Fruit fly (Drosophila melanogaster) whole organism, wandering third instar larva: Measurements from ENCODE around the gene Dok.

ENCODE experiments used
- Abd-B ChIP-seq: fragments of >200 bp; optimal IDR thresholded peaks from 2 replicates; lab custom pipeline; 2017; ENCODE audit warnings: missing biosample characterization, missing genetic modification characterization
- CG32264 ChIP-seq: fragments of 200-800 bp; sonication (Bioruptor generic); optimal IDR thresholded peaks from 2 replicates; lab custom pipeline; 2016; ENCODE audit warnings: missing biosample characterization, missing genetic modification characterization
- CG9705 ChIP-seq: fragments of 200-800 bp; sonication (Bioruptor generic); optimal IDR thresholded peaks from 2 replicates; lab custom pipeline; 2018; ENCODE audit warnings: missing biosample characterization, mild to moderate bottlenecking, missing genetic modification characterization
- CrebA ChIP-seq: fragments of 200-800 bp; sonication (Bioruptor generic); optimal IDR thresholded peaks from 2 replicates; lab custom pipeline; 2016; ENCODE audit warnings: missing biosample characterization, mild to moderate bottlenecking, missing genetic modification characterization, borderline replicate concordance
- Dfd ChIP-seq: fragments of >200 bp; optimal IDR thresholded peaks from 2 replicates; lab custom pipeline; 2017; ENCODE audit warnings: missing biosample characterization, missing genetic modification characterization
- Dif ChIP-seq: fragments of 200-275, 200-300 bp; sonication (Bioruptor generic); optimal IDR thresholded peaks from 2 replicates; lab custom pipeline; 2018; ENCODE audit warnings: missing biosample characterization, missing genetic modification characterization; ENCODE audit not compliant: partially characterized antibody
- GATAd ChIP-seq: sonication (Bioruptor generic); optimal IDR thresholded peaks from 2 replicates; lab custom pipeline; 2016; ENCODE audit warnings: missing biosample characterization, missing genetic modification characterization
- HLH106 ChIP-seq: fragments of 200-800 bp; optimal IDR thresholded peaks from 3 replicates; lab custom pipeline; 2019; ENCODE audit warnings: missing biosample characterization, mild to moderate bottlenecking, missing genetic modification characterization, moderate library complexity
- Hnf4 ChIP-seq: fragments of 200-800 bp; sonication (Bioruptor generic); optimal IDR thresholded peaks from 2 replicates; lab custom pipeline; 2016; ENCODE audit warnings: missing biosample characterization, mild to moderate bottlenecking, missing genetic modification characterization
- Hr78 ChIP-seq: fragments of >200 bp; optimal IDR thresholded peaks from 2 replicates; lab custom pipeline; 2017; ENCODE audit warnings: missing biosample characterization, missing genetic modification characterization
- Hr83 ChIP-seq: fragments of 200-300 bp; sonication (Bioruptor generic); optimal IDR thresholded peaks from 2 replicates; lab custom pipeline; 2016; ENCODE audit warnings: missing biosample characterization, mild to moderate bottlenecking, missing genetic modification characterization, moderate library complexity; ENCODE audit not compliant: poor library complexity, severe bottlenecking
- Jra ChIP-seq: sonication (Bioruptor generic); optimal IDR thresholded peaks from 2 replicates; lab custom pipeline; 2016; ENCODE audit warnings: missing biosample characterization, missing genetic modification characterization
- Mio ChIP-seq: sonication (Bioruptor generic); optimal IDR thresholded peaks from 2 replicates; lab custom pipeline; 2016; ENCODE audit warnings: missing biosample characterization, missing genetic modification characterization
- Myc ChIP-seq: fragments of >200 bp; optimal IDR thresholded peaks from 2 replicates; lab custom pipeline; 2017
- N ChIP-seq: fragments of >200 bp; optimal IDR thresholded peaks from 2 replicates; lab custom pipeline; 2018; ENCODE audit warnings: missing biosample characterization, missing external identifiers, missing genetic modification characterization
- OdsH ChIP-seq: fragments of 200-800 bp; sonication (Bioruptor generic); optimal IDR thresholded peaks from 2 replicates; lab custom pipeline; 2016; ENCODE audit warnings: missing biosample characterization, mild to moderate bottlenecking, missing genetic modification characterization
- Rel ChIP-seq, 2 experiments: fragments of 200-800 bp; sonication (Bioruptor generic) in 1 of 2; optimal IDR thresholded peaks; 2 replicates in 1 of 2; 3 replicates in 1 of 2; lab custom pipeline; 2016 to 2019; ENCODE audit warnings: mild to moderate bottlenecking in 2 of 2, missing biosample characterization in 2 of 2, missing genetic modification characterization in 2 of 2, moderate library complexity in 1 of 2
- Vsx2 ChIP-seq: fragments of 200-300, 225-300 bp; sonication (Bioruptor generic); optimal IDR thresholded peaks from 2 replicates; lab custom pipeline; 2018; ENCODE audit warnings: missing biosample characterization, missing genetic modification characterization; ENCODE audit not compliant: partially characterized antibody
- br ChIP-seq: fragments of 200-800 bp; sonication (Bioruptor generic); optimal IDR thresholded peaks from 2 replicates; lab custom pipeline; 2016; ENCODE audit warnings: missing biosample characterization, missing genetic modification characterization
- brk ChIP-seq: fragments of 200-800 bp; sonication (Bioruptor generic); optimal IDR thresholded peaks from 2 replicates; lab custom pipeline; 2016; ENCODE audit warnings: missing biosample characterization, mild to moderate bottlenecking, missing genetic modification characterization
- dmrt93B ChIP-seq: fragments of 200-800 bp; sonication (Bioruptor generic); optimal IDR thresholded peaks from 2 replicates; lab custom pipeline; 2018; ENCODE audit warnings: missing biosample characterization, mild to moderate bottlenecking, missing genetic modification characterization
- dsf ChIP-seq: sonication (Bioruptor generic); optimal IDR thresholded peaks from 2 replicates; lab custom pipeline; 2016; ENCODE audit warnings: missing biosample characterization, missing genetic modification characterization, borderline replicate concordance
- ey ChIP-seq: fragments of 200-800 bp; sonication (Bioruptor generic); optimal IDR thresholded peaks from 2 replicates; lab custom pipeline; 2016; ENCODE audit warnings: missing biosample characterization, missing genetic modification characterization
- foxo ChIP-seq, 2 experiments: fragments of 200-800 bp; sonication (Bioruptor generic); optimal IDR thresholded peaks; 2 replicates in 1 of 2; 3 replicates in 1 of 2; lab custom pipeline; 2016 to 2017; ENCODE audit warnings: missing biosample characterization in 2 of 2, missing genetic modification characterization in 2 of 2
- h ChIP-seq: fragments of 200-800 bp; sonication (Bioruptor generic); optimal IDR thresholded peaks from 3 replicates; lab custom pipeline; 2016; ENCODE audit warnings: missing biosample characterization, mild to moderate bottlenecking, missing genetic modification characterization
- jim ChIP-seq: fragments of 175-275, 200-325 bp; sonication (Bioruptor generic); optimal IDR thresholded peaks from 2 replicates; lab custom pipeline; 2016; ENCODE audit warnings: missing biosample characterization, mild to moderate bottlenecking, missing genetic modification characterization
- lola ChIP-seq: fragments of >200 bp; optimal IDR thresholded peaks from 2 replicates; lab custom pipeline; 2017; ENCODE audit warnings: missing biosample characterization, missing genetic modification characterization
- pan ChIP-seq: fragments of >200 bp; optimal IDR thresholded peaks from 2 replicates; lab custom pipeline; 2017
- psq ChIP-seq: fragments of 200-800 bp; sonication (Bioruptor generic); optimal IDR thresholded peaks from 3 replicates; lab custom pipeline; 2017; ENCODE audit warnings: missing biosample characterization, mild to moderate bottlenecking, missing genetic modification characterization, moderate library complexity
- rgr ChIP-seq: fragments of 200-800 bp; sonication (Bioruptor generic); optimal IDR thresholded peaks from 3 replicates; lab custom pipeline; 2016; ENCODE audit warnings: missing biosample characterization, mild to moderate bottlenecking, missing genetic modification characterization
- sv ChIP-seq: fragments of 200-800 bp; sonication (Bioruptor generic); optimal IDR thresholded peaks from 3 replicates; lab custom pipeline; 2016; ENCODE audit warnings: missing biosample characterization, missing genetic modification characterization
- tai ChIP-seq: sonication (Bioruptor generic); optimal IDR thresholded peaks from 2 replicates; lab custom pipeline; 2016; ENCODE audit warnings: missing biosample characterization, missing genetic modification characterization
- usp ChIP-seq: fragments of >200 bp; optimal IDR thresholded peaks from 2 replicates; lab custom pipeline; 2017; ENCODE audit warnings: missing biosample characterization, missing genetic modification characterization
- woc ChIP-seq: sonication (Bioruptor generic); optimal IDR thresholded peaks from 2 replicates; lab custom pipeline; 2016; ENCODE audit warnings: missing biosample characterization, mild to moderate bottlenecking, missing genetic modification characterization

The Dok gene

dm6 chrX:7308794-7309193, 15.2 kb upstream of the Dok start:
- TF ChIP-seq Dfd, result no peak
- TF ChIP-seq dmrt93B, result no peak
- TF ChIP-seq CrebA (GFP tag; lab: Kevin White, UChicago), result no peak
- TF ChIP-seq psq (GFP tag; lab: Kevin White, UChicago), result no peak
- no peak for TF ChIP-seq Hnf4 (GFP tag; lab: Kevin White, UChicago)
- TF ChIP-seq Mio (GFP tag; lab: Kevin White, UChicago), result no peak
- TF ChIP-seq rgr (GFP tag; lab: Kevin White, UChicago), result no peak
- TF ChIP-seq usp, result no peak
- no peak for TF ChIP-seq lola

- TF ChIP-seq woc, result no peak
- no peak for TF ChIP-seq pan (lab: Kevin White, UChicago)
- TF ChIP-seq Dif (GFP tag; lab: Kevin White, UChicago), result no peak
- no peak for TF ChIP-seq psq (GFP tag; lab: Kevin White, UChicago)
- no peak for TF ChIP-seq CG9705 (GFP tag; lab: Kevin White, UChicago)
- no peak for TF ChIP-seq Jra (GFP tag; lab: Kevin White, UChicago)
- no peak for TF ChIP-seq Hr78
- no peak for TF ChIP-seq br
- no peak for TF ChIP-seq Abd-B
- no peak for TF ChIP-seq sv (GFP tag; lab: Kevin White, UChicago)
- TF ChIP-seq Hr83, result no peak
Measured at dm6 chrX:7312406-7312805, 11.6 kb upstream of the Dok start.

- TF ChIP-seq N (GFP tag; lab: Kevin White, UChicago), result no peak
- no peak for TF ChIP-seq Rel (GFP tag; optimal IDR thresholded peaks at IDR 0.05; lab: Kevin White, UChicago)
- TF ChIP-seq Rel (tag; optimal IDR thresholded peaks at IDR 0.05; lab: Kevin White, UChicago), result peak; percentile 8
- TF ChIP-seq, all 38 proteins: peak for 1
Measured at dm6 chrX:7315925-7316650, 7.9 kb upstream of the Dok start.

- TF ChIP-seq psq (GFP tag; lab: Kevin White, UChicago), result no peak
- TF ChIP-seq Mio (GFP tag; lab: Kevin White, UChicago), result no peak
- TF ChIP-seq Rel (GFP tag; optimal IDR thresholded peaks at IDR 0.05; lab: Kevin White, UChicago), result no peak
- peak; percentile 41 for TF ChIP-seq Rel (tag; optimal IDR thresholded peaks at IDR 0.05; lab: Kevin White, UChicago)
- TF ChIP-seq br, result peak; percentile 23
- no peak for TF ChIP-seq CG32264 (GFP tag; lab: Kevin White, UChicago)
- no peak for TF ChIP-seq woc
- no peak for TF ChIP-seq h (GFP tag; lab: Kevin White, UChicago)
Measured at dm6 chrX:7317214-7318210, 6.5 kb upstream of the Dok start.

- TF ChIP-seq psq (GFP tag; lab: Kevin White, UChicago) (peak; percentile 87), foxo (GFP tag; optimal IDR thresholded peaks at IDR 0.05; lab: Kevin White, UChicago) (no peak)
- TF ChIP-seq, all 38 proteins: peak for 1
Measured at dm6 chrX:7318464-7318863, 5.5 kb upstream of the Dok start.

- TF ChIP-seq rgr (GFP tag; lab: Kevin White, UChicago) (peak; percentile 80), OdsH (peak; percentile 83), Vsx2 (GFP tag; lab: Kevin White, UChicago) (no peak), GATAd (GFP tag; lab: Kevin White, UChicago) (no peak), tai (peak; percentile 72), CG9705 (GFP tag; lab: Kevin White, UChicago) (peak; percentile 64), HLH106 (tag; lab: Kevin White, UChicago) (peak; percentile 83), brk (GFP tag; lab: Kevin White, UChicago) (no peak), CrebA (GFP tag; lab: Kevin White, UChicago) (no peak), Myc (lab: Kevin White, UChicago) (peak; percentile 56), jim (GFP tag; lab: Kevin White, UChicago) (no peak), ey (GFP tag; lab: Kevin White, UChicago) (peak; percentile 80), woc (peak; percentile 67), Hnf4 (GFP tag; lab: Kevin White, UChicago) (peak; percentile 74), dsf (GFP tag; lab: Kevin White, UChicago) (peak; percentile 20), Hr83 (no peak), N (GFP tag; lab: Kevin White, UChicago) (no peak), Mio (GFP tag; lab: Kevin White, UChicago) (no peak), lola (no peak), Rel (GFP tag; optimal IDR thresholded peaks at IDR 0.05; lab: Kevin White, UChicago) (no peak), Rel (tag; optimal IDR thresholded peaks at IDR 0.05; lab: Kevin White, UChicago) (no peak)
Measured at dm6 chrX:7319053-7319702, 4.8 kb upstream of the Dok start.
